Fruit fly (Drosophila melanogaster) whole organism, pupa: ENCODE results near the gene Josd.

Experiments used
- CG13204 ChIP-seq: fragments of 200-800 bp; sonication (Bioruptor generic); optimal IDR thresholded peaks from 2 replicates; lab custom pipeline; 2018; ENCODE audit warnings: missing biosample characterization, mild to moderate bottlenecking, missing genetic modification characterization, moderate library complexity
- CG32121 ChIP-seq: fragments of 200-800 bp; sonication (Bioruptor generic); IDR thresholded peaks from 2 replicates; pipeline ENCODE4 v1.3.6; 2022; ENCODE audit warnings: missing biosample characterization, missing genetic modification characterization

DNA sequence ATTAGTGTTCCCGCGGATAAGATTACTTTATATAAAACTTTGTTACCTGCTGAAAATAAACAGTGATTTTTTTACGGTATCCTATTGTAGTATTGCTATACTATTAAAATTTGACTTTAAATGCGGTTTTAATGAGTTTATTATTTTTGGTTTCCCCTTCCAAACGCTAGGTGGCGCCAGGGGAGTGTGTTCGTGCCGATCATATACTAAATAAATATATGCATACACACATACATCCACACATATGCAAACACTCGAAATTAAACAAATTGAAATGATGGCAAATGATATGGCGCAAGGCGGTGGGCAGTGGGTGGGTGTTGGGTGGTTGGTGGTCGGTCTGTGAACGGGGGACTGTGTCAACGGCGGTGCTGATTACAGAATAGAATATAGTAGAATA, 7.3 kb upstream of the Josd start:
- TF ChIP-seq CG32121 (GFP tag; lab: Robert Waterston, UW) (no peak), CG13204 (GFP tag; lab: Kevin White, UChicago) (no peak)
